Fruit fly (Drosophila melanogaster) whole organism, prepupa: ENCODE results near the gene CG42869.

Source experiments
- Blimp-1 ChIP-seq: fragments of 200-800 bp; sonication (Bioruptor generic); optimal IDR thresholded peaks from 3 replicates; lab custom pipeline; 2017; ENCODE audit warnings: missing biosample characterization, missing genetic modification characterization, mild to moderate bottlenecking, moderate library complexity, missing genetic modification reagents
- CG10631 ChIP-seq: fragments of 200-800 bp; sonication (Bioruptor generic); optimal IDR thresholded peaks from 2 replicates; lab custom pipeline; 2016; ENCODE audit warnings: missing biosample characterization, missing genetic modification characterization
- CG10669 ChIP-seq: fragments of 200-800 bp; sonication (Bioruptor generic); optimal IDR thresholded peaks from 3 replicates; lab custom pipeline; 2018; ENCODE audit warnings: missing biosample characterization, mild to moderate bottlenecking, missing genetic modification characterization, moderate library complexity
- CG11294 ChIP-seq: fragments of 200-800 bp; sonication (Bioruptor generic); IDR thresholded peaks from 2 replicates; pipeline ENCODE4 v1.3.6; 2022; ENCODE audit warnings: missing biosample characterization, missing genetic modification characterization
- CG15336 ChIP-seq: fragments of 200-800 bp; sonication (Bioruptor generic); IDR thresholded peaks from 2 replicates; pipeline ENCODE4 v1.3.6; 2022; ENCODE audit warnings: missing biosample characterization, missing genetic modification characterization
- CG1621 ChIP-seq: fragments of 200-800 bp; sonication (Bioruptor generic); optimal IDR thresholded peaks from 3 replicates; lab custom pipeline; 2018; ENCODE audit warnings: missing biosample characterization, mild to moderate bottlenecking, missing genetic modification characterization
- CG16779 ChIP-seq: fragments of 200-800 bp; sonication (Bioruptor generic); optimal IDR thresholded peaks from 3 replicates; lab custom pipeline; 2017; ENCODE audit warnings: missing biosample characterization, mild to moderate bottlenecking, missing genetic modification characterization
- CG3032 ChIP-seq: fragments of 200-800 bp; optimal IDR thresholded peaks from 2 replicates; lab custom pipeline; 2019; ENCODE audit warnings: missing biosample characterization, mild to moderate bottlenecking, missing genetic modification characterization, moderate library complexity
- CG31627 ChIP-seq: fragments of 200-800 bp; sonication (Bioruptor generic); optimal IDR thresholded peaks from 3 replicates; lab custom pipeline; 2016; ENCODE audit warnings: missing biosample characterization, missing genetic modification characterization
- CG34406 ChIP-seq: fragments of 200-800 bp; sonication (Bioruptor generic); optimal IDR thresholded peaks from 3 replicates; lab custom pipeline; 2016; ENCODE audit warnings: missing biosample characterization, missing genetic modification characterization
- CG3919 ChIP-seq: fragments of 200-800 bp; sonication (Bioruptor generic); optimal IDR thresholded peaks from 3 replicates; lab custom pipeline; 2016; ENCODE audit warnings: missing biosample characterization, missing genetic modification characterization
- CG4318 ChIP-seq: fragments of 200-800 bp; sonication (Bioruptor generic); optimal IDR thresholded peaks from 3 replicates; lab custom pipeline; 2017; ENCODE audit warnings: missing biosample characterization, mild to moderate bottlenecking, missing genetic modification characterization
- CG6276 ChIP-seq: fragments of 200-800 bp; sonication (Bioruptor generic); optimal IDR thresholded peaks from 2 replicates; lab custom pipeline; 2017; ENCODE audit warnings: missing biosample characterization, mild to moderate bottlenecking, missing genetic modification characterization
- CG6808 ChIP-seq: fragments of 200-800 bp; sonication (Bioruptor generic); optimal IDR thresholded peaks from 3 replicates; lab custom pipeline; 2017; ENCODE audit warnings: missing biosample characterization, missing genetic modification characterization, mild to moderate bottlenecking, moderate library complexity, missing genetic modification reagents
- CG7368 ChIP-seq: fragments of 200-800 bp; sonication (Bioruptor generic); optimal IDR thresholded peaks from 3 replicates; lab custom pipeline; 2016; ENCODE audit warnings: missing biosample characterization, missing genetic modification characterization
- CG8319 ChIP-seq: fragments of 200-800 bp; sonication (Bioruptor generic); optimal IDR thresholded peaks from 3 replicates; lab custom pipeline; 2016; ENCODE audit warnings: missing biosample characterization, missing genetic modification characterization
- CG8632 ChIP-seq: fragments of 200-800 bp; sonication (Bioruptor generic); optimal IDR thresholded peaks from 3 replicates; lab custom pipeline; 2016; ENCODE audit warnings: missing biosample characterization, missing genetic modification characterization
- CG9139 ChIP-seq: fragments of 200-800 bp; sonication (Bioruptor generic); optimal IDR thresholded peaks from 3 replicates; lab custom pipeline; 2017; ENCODE audit warnings: missing biosample characterization, mild to moderate bottlenecking, missing genetic modification characterization
- Eip75B ChIP-seq: fragments of 200-800 bp; sonication (Bioruptor generic); optimal IDR thresholded peaks from 3 replicates; lab custom pipeline; 2016; ENCODE audit warnings: missing biosample characterization, missing genetic modification characterization
- Eip78C ChIP-seq: fragments of 200-800 bp; sonication (Bioruptor generic); peaks from one replicate; lab custom pipeline; 2016; ENCODE audit warnings: missing biosample characterization, missing genetic modification characterization
- Eip93F ChIP-seq: fragments of 200-800 bp; sonication (Bioruptor generic); optimal IDR thresholded peaks from 2 replicates; lab custom pipeline; 2016; ENCODE audit warnings: missing biosample characterization, mild to moderate bottlenecking, missing genetic modification characterization
- Ets21C ChIP-seq: fragments of 200-800 bp; sonication (Bioruptor generic); optimal IDR thresholded peaks from 3 replicates; lab custom pipeline; 2016; ENCODE audit warnings: missing biosample characterization, missing genetic modification characterization
- Ets96B ChIP-seq: fragments of 200-800 bp; optimal IDR thresholded peaks from 2 replicates; lab custom pipeline; 2019; ENCODE audit warnings: missing biosample characterization, mild to moderate bottlenecking, missing genetic modification characterization, moderate library complexity
- Gug ChIP-seq: fragments of 200-800 bp; sonication (Bioruptor generic); IDR thresholded peaks from 2 replicates; pipeline ENCODE4 v1.3.6; 2022; ENCODE audit warnings: missing biosample characterization, missing genetic modification characterization
- Hr38 ChIP-seq: sonication (Bioruptor generic); optimal IDR thresholded peaks from 2 replicates; lab custom pipeline; 2016; ENCODE audit warnings: missing biosample characterization, missing genetic modification characterization
- Hr39 ChIP-seq: fragments of 200-800 bp; sonication (Bioruptor generic); optimal IDR thresholded peaks from 2 replicates; lab custom pipeline; 2016; ENCODE audit warnings: missing biosample characterization, missing genetic modification characterization
- Hr4 ChIP-seq: fragments of 200-800 bp; sonication (Bioruptor generic); optimal IDR thresholded peaks from 3 replicates; lab custom pipeline; 2016; ENCODE audit warnings: missing biosample characterization, missing genetic modification characterization
- Lpt ChIP-seq: fragments of 200-800 bp; sonication (Bioruptor generic); optimal IDR thresholded peaks from 3 replicates; lab custom pipeline; 2016; ENCODE audit warnings: missing biosample characterization, missing genetic modification characterization
- OdsH ChIP-seq: fragments of 200-800 bp; sonication (Bioruptor generic); optimal IDR thresholded peaks from 3 replicates; lab custom pipeline; 2016; ENCODE audit warnings: missing biosample characterization, missing genetic modification characterization
- Smox ChIP-seq: fragments of 200-800 bp; sonication (Bioruptor generic); optimal IDR thresholded peaks from 3 replicates; lab custom pipeline; 2016; ENCODE audit warnings: missing biosample characterization, missing genetic modification characterization
- Sox102F ChIP-seq: fragments of 200-800 bp; sonication (Bioruptor generic); optimal IDR thresholded peaks from 2 replicates; lab custom pipeline; 2016; ENCODE audit warnings: missing biosample characterization, mild to moderate bottlenecking, missing genetic modification characterization
- Sox14 ChIP-seq: fragments of 200-800 bp; sonication (Bioruptor generic); optimal IDR thresholded peaks from 3 replicates; lab custom pipeline; 2016; ENCODE audit warnings: missing biosample characterization, missing genetic modification characterization
- Sox15 ChIP-seq: fragments of 200-800 bp; sonication (Bioruptor generic); optimal IDR thresholded peaks from 3 replicates; lab custom pipeline; 2016; ENCODE audit warnings: missing biosample characterization, missing genetic modification characterization
- achi ChIP-seq: fragments of 200-800 bp; sonication (Bioruptor generic); optimal IDR thresholded peaks from 3 replicates; lab custom pipeline; 2016; ENCODE audit warnings: missing biosample characterization, missing genetic modification characterization
- acj6 ChIP-seq: fragments of 200-800 bp; sonication (Bioruptor generic); optimal IDR thresholded peaks from 3 replicates; lab custom pipeline; 2016; ENCODE audit warnings: missing biosample characterization, missing genetic modification characterization
- cyc ChIP-seq: fragments of 200-800 bp; sonication (Bioruptor generic); optimal IDR thresholded peaks from 3 replicates; lab custom pipeline; 2016; ENCODE audit warnings: missing biosample characterization, missing genetic modification characterization
- dac ChIP-seq: fragments of 200-800 bp; sonication (Bioruptor generic); optimal IDR thresholded peaks from 2 replicates; lab custom pipeline; 2017; ENCODE audit warnings: missing biosample characterization, mild to moderate bottlenecking, missing genetic modification characterization
- eg ChIP-seq: fragments of 200-800 bp; sonication (Bioruptor generic); IDR thresholded peaks from 3 replicates; pipeline ENCODE4 v1.3.6; 2022; ENCODE audit warnings: missing biosample characterization, missing genetic modification characterization
- esn ChIP-seq: fragments of 200-800 bp; sonication (Bioruptor generic); optimal IDR thresholded peaks from 2 replicates; lab custom pipeline; 2016; ENCODE audit warnings: missing biosample characterization, mild to moderate bottlenecking, missing genetic modification characterization, moderate library complexity
- fd59A ChIP-seq: fragments of 200-800 bp; sonication (Bioruptor generic); optimal IDR thresholded peaks from 2 replicates; lab custom pipeline; 2017; ENCODE audit warnings: missing biosample characterization, mild to moderate bottlenecking, missing genetic modification characterization, missing genetic modification reagents
- fd85E ChIP-seq: fragments of 200-800 bp; sonication (Bioruptor generic); optimal IDR thresholded peaks from 3 replicates; lab custom pipeline; 2016; ENCODE audit warnings: missing biosample characterization, missing genetic modification characterization
- fkh ChIP-seq: fragments of 200-800 bp; sonication (Bioruptor generic); optimal IDR thresholded peaks from 3 replicates; lab custom pipeline; 2017; ENCODE audit warnings: missing biosample characterization, mild to moderate bottlenecking, missing genetic modification characterization, moderate library complexity
- lz ChIP-seq: fragments of 200-800 bp; sonication (Bioruptor generic); optimal IDR thresholded peaks from 3 replicates; lab custom pipeline; 2016; ENCODE audit warnings: missing biosample characterization, missing genetic modification characterization
- pdm3 ChIP-seq: fragments of 200-800 bp; sonication (Bioruptor generic); optimal IDR thresholded peaks from 3 replicates; lab custom pipeline; 2016; ENCODE audit warnings: missing biosample characterization, missing genetic modification characterization
- salr ChIP-seq, 2 experiments: fragments of 200-800 bp; sonication (Bioruptor generic); optimal IDR thresholded peaks; 3 replicates each; lab custom pipeline; 2016 to 2018; ENCODE audit warnings: missing biosample characterization in 2 of 2, missing genetic modification characterization in 2 of 2, mild to moderate bottlenecking in 1 of 2
- spab ChIP-seq: fragments of 200-800 bp; sonication (Bioruptor generic); optimal IDR thresholded peaks from 2 replicates; lab custom pipeline; 2017; ENCODE audit warnings: missing biosample characterization, mild to moderate bottlenecking, missing genetic modification characterization, missing genetic modification reagents
- ss ChIP-seq, 2 experiments: fragments of 200-800 bp; sonication (Bioruptor generic); optimal IDR thresholded peaks; 2 replicates in 1 of 2; 3 replicates in 1 of 2; lab custom pipeline; 2017 to 2018; ENCODE audit warnings: mild to moderate bottlenecking in 2 of 2, missing biosample characterization in 2 of 2, missing genetic modification characterization in 2 of 2, moderate library complexity in 1 of 2
- svp ChIP-seq: fragments of 200-800 bp; sonication (Bioruptor generic); peaks from one replicate; lab custom pipeline; 2016; ENCODE audit warnings: missing biosample characterization, missing genetic modification characterization
- topi ChIP-seq: fragments of 200-800 bp; sonication (Bioruptor generic); optimal IDR thresholded peaks from 3 replicates; lab custom pipeline; 2016; ENCODE audit warnings: missing biosample characterization, missing genetic modification characterization
- vri ChIP-seq: fragments of 200-800 bp; sonication (Bioruptor generic); optimal IDR thresholded peaks from 3 replicates; lab custom pipeline; 2016; ENCODE audit warnings: missing biosample characterization, mild to moderate bottlenecking, missing genetic modification characterization

Gene CG42869

dm6 chr3R:21704439-21704838, 32.2 kb downstream of the CG42869 start (continued):
- no peak for TF ChIP-seq Sox14 (GFP tag; lab: Kevin White, UChicago)
- TF ChIP-seq achi (GFP tag; lab: Kevin White, UChicago): peak; percentile 17
- peak; percentile 60 for TF ChIP-seq Sox102F
- TF ChIP-seq CG16779 (tag; lab: Kevin White, UChicago): peak; percentile 24
- TF ChIP-seq CG3919 (GFP tag; lab: Kevin White, UChicago): no peak
- TF ChIP-seq CG6808: no peak
- no peak for TF ChIP-seq CG7368

dm6 chr3R:21703346-21703745, 33.3 kb downstream of the CG42869 start:
- TF ChIP-seq CG8319 (GFP tag; lab: Kevin White, UChicago) (no peak), CG31627 (GFP tag; lab: Kevin White, UChicago) (no peak), fkh (GFP tag; lab: Kevin White, UChicago) (no peak), Blimp-1 (GFP tag; lab: Kevin White, UChicago) (no peak), Eip93F (GFP tag; lab: Kevin White, UChicago) (no peak), CG11294 (GFP tag; lab: Robert Waterston, UW) (no peak), fd85E (GFP tag; lab: Kevin White, UChicago) (no peak), Ets96B (tag; lab: Kevin White, UChicago) (no peak), Gug (GFP tag; lab: Robert Waterston, UW) (peak; percentile 39; the same call in 1 of the 2 replicates), CG16779 (tag; lab: Kevin White, UChicago) (no peak), Sox15 (GFP tag; lab: Kevin White, UChicago) (no peak), OdsH (GFP tag; lab: Kevin White, UChicago) (peak; percentile 63), CG10669 (GFP tag; lab: Kevin White, UChicago) (no peak), CG15336 (GFP tag; lab: Robert Waterston, UW) (peak; percentile 85), Smox (GFP tag; lab: Kevin White, UChicago) (peak; percentile 3), svp (GFP tag; lab: Kevin White, UChicago) (peak; percentile 75), Eip78C (GFP tag; lab: Kevin White, UChicago) (peak; percentile 89), CG34406 (peak; percentile 36), spab (no peak), salr (GFP tag; optimal IDR thresholded peaks at IDR 0.05; lab: Kevin White, UChicago) (peak in 1 of 2 experiments; percentile 62), Hr4 (peak; percentile 88), CG1621 (no peak), cyc (no peak), fd59A (no peak), CG9139 (no peak), lz (GFP tag; lab: Kevin White, UChicago) (peak; percentile 16), CG4318 (GFP tag; lab: Kevin White, UChicago) (peak; percentile 81), vri (GFP tag; lab: Kevin White, UChicago) (no peak), esn (GFP tag; lab: Kevin White, UChicago) (peak; percentile 40), CG3032 (tag; lab: Kevin White, UChicago) (no peak), Sox14 (GFP tag; lab: Kevin White, UChicago) (no peak), acj6 (peak; percentile 43), Hr38 (GFP tag; lab: Kevin White, UChicago) (no peak), CG10631 (GFP tag; lab: Kevin White, UChicago) (peak; percentile 27), achi (GFP tag; lab: Kevin White, UChicago) (peak; percentile 58), CG6276 (GFP tag; lab: Kevin White, UChicago) (peak; percentile 80), CG7368 (no peak), ss (GFP tag; optimal IDR thresholded peaks at IDR 0.05; lab: Kevin White, UChicago) (no peak), Lpt (GFP tag; lab: Kevin White, UChicago) (peak; percentile 60), Ets21C (GFP tag; lab: Kevin White, UChicago) (no peak), CG3919 (GFP tag; lab: Kevin White, UChicago) (peak; percentile 64), CG8632 (GFP tag; lab: Kevin White, UChicago) (peak; percentile 36), pdm3 (peak; percentile 49), topi (peak; percentile 33), Eip75B (GFP tag; lab: Kevin White, UChicago) (peak; percentile 14), Hr39 (GFP tag; lab: Kevin White, UChicago) (peak; percentile 7), dac (GFP tag; lab: Kevin White, UChicago) (peak; percentile 59), CG6808 (no peak), eg (GFP tag; lab: Robert Waterston, UW) (peak; percentile 79)
